Fruit fly (Drosophila melanogaster): ENCODE results near the gene CG5397.

The CG5397 gene

dm6 chr2L:1207432-1207831 is 32.4 kb upstream of the CG5397 start (continued):
- no peak for TF ChIP-seq CG5245 (GFP tag; optimal IDR thresholded peaks at IDR 0.05)
- TF ChIP-seq CG7372 (GFP tag; IDR thresholded peaks at IDR 0.05) = peak; percentile 49; the same call in 1 of the 2 replicates
- TF ChIP-seq CG13424 (tag; optimal IDR thresholded peaks at IDR 0.05) = peak; percentile 42
- no peak for TF ChIP-seq CG6813 (GFP tag; optimal IDR thresholded peaks at IDR 0.05)
- no peak for TF ChIP-seq Ets97D (GFP tag; optimal IDR thresholded peaks at IDR 0.05)
- peak; percentile 37; the same call in 1 of the 2 replicates for TF ChIP-seq ssp (GFP tag; IDR thresholded peaks at IDR 0.05)
- no peak for TF ChIP-seq CG11398 (GFP tag; optimal IDR thresholded peaks at IDR 0.05)
- TF ChIP-seq CG11247 (GFP tag; IDR thresholded peaks at IDR 0.05) = peak; percentile 45; the same call in 1 of the 2 replicates
- TF ChIP-seq CG10267 (tag; optimal IDR thresholded peaks at IDR 0.05) = no peak
- no peak for TF ChIP-seq NfI (GFP tag; optimal IDR thresholded peaks at IDR 0.05)
- no peak for TF ChIP-seq abd-A (tag; optimal IDR thresholded peaks at IDR 0.05)
- TF ChIP-seq CG14667 (GFP tag; IDR thresholded peaks at IDR 0.05) = peak; percentile 28; the same call in 1 of the 2 replicates
- TF ChIP-seq bab2 (GFP tag; optimal IDR thresholded peaks at IDR 0.05) = no peak
- no peak for TF ChIP-seq CG17912 (GFP tag; optimal IDR thresholded peaks at IDR 0.05)
- peak; percentile 50; the same call in 2 of the 3 replicates for TF ChIP-seq zfh1 (GFP tag; IDR thresholded peaks at IDR 0.05)
- TF ChIP-seq CHES-1-like (GFP tag; optimal IDR thresholded peaks at IDR 0.05) = peak; percentile 7
- TF ChIP-seq gce (GFP tag; IDR thresholded peaks at IDR 0.05) = 0 out of 3 replicates have a peak, but pooled peaks have one; percentile 36
- TF ChIP-seq CG30403 (GFP tag; optimal IDR thresholded peaks at IDR 0.05) = peak; percentile 31
- TF ChIP-seq Drgx (GFP tag; IDR thresholded peaks at IDR 0.05) = no peak
- TF ChIP-seq gem (tag; optimal IDR thresholded peaks at IDR 0.05) = peak; percentile 68
- TF ChIP-seq Jarid2 (GFP tag; optimal IDR thresholded peaks at IDR 0.05) = no peak
- peak; percentile 56 for TF ChIP-seq E2f1 (GFP tag; IDR thresholded peaks at IDR 0.05)
- TF ChIP-seq CG8478 (optimal IDR thresholded peaks at IDR 0.05) = no peak
- TF ChIP-seq CG5180 (GFP tag; optimal IDR thresholded peaks at IDR 0.05) = no peak
- no peak for TF ChIP-seq disco-r (GFP tag; optimal IDR thresholded peaks at IDR 0.05)
- TF ChIP-seq CG11504 (tag; optimal IDR thresholded peaks at IDR 0.05) = peak; percentile 61
- no peak for TF ChIP-seq Dfd (GFP tag; optimal IDR thresholded peaks at IDR 0.05)
- TF ChIP-seq Xbp1 (GFP tag; optimal IDR thresholded peaks at IDR 0.05) = peak; percentile 67
- no peak for TF ChIP-seq Vsx1 (GFP tag; optimal IDR thresholded peaks at IDR 0.05)
- no peak for TF ChIP-seq gsb (GFP tag; IDR thresholded peaks at IDR 0.05)
- TF ChIP-seq tna (GFP tag; IDR thresholded peaks at IDR 0.05; ENCODE audit: partially characterized antibody) = no peak
- peak; percentile 43 for TF ChIP-seq CG12391 (tag; optimal IDR thresholded peaks at IDR 0.05)
- TF ChIP-seq wek (GFP tag; optimal IDR thresholded peaks at IDR 0.05) = no peak
- TF ChIP-seq Fer3 (tag; optimal IDR thresholded peaks at IDR 0.05) = peak; percentile 47
- no peak for TF ChIP-seq CG15479 (GFP tag; optimal IDR thresholded peaks at IDR 0.05)
- TF ChIP-seq otp (GFP tag; IDR thresholded peaks at IDR 0.05) = peak; percentile 70; the same call in 2 of the 3 replicates
- peak; percentile 38 for TF ChIP-seq CG17359 (tag; optimal IDR thresholded peaks at IDR 0.05)
- TF ChIP-seq CG3995 (GFP tag; optimal IDR thresholded peaks at IDR 0.05) = no peak
- peak; percentile 47 for TF ChIP-seq CG8924 (tag; optimal IDR thresholded peaks at IDR 0.05)
- TF ChIP-seq CG31441 (GFP tag; IDR thresholded peaks at IDR 0.05) = peak; percentile 30; the same call in 1 of the 2 replicates
- no peak; the same call in 1 of the 2 replicates for TF ChIP-seq Ravus (GFP tag; IDR thresholded peaks at IDR 0.05)
- TF ChIP-seq CG11093 (GFP tag; IDR thresholded peaks at IDR 0.05) = peak; percentile 51; the same call in 1 of the 3 replicates
- no peak for TF ChIP-seq fd64A (GFP tag; optimal IDR thresholded peaks at IDR 0.05)
- no peak for TF ChIP-seq Sry-δ (GFP tag; optimal IDR thresholded peaks at IDR 0.05)
- no peak for TF ChIP-seq pan (optimal IDR thresholded peaks at IDR 0.05)
- peak in 1 of 2 experiments; percentile 76 for TF ChIP-seq pan (GFP tag; optimal IDR thresholded peaks at IDR 0.05 in 1 of 2, IDR thresholded peaks at IDR 0.05 in 1 of 2)
- peak; percentile 64 for TF ChIP-seq CG7839 (tag; optimal IDR thresholded peaks at IDR 0.05)
- TF ChIP-seq cwo (GFP tag; optimal IDR thresholded peaks at IDR 0.05) = peak; percentile 29
- TF ChIP-seq chinmo (GFP tag; IDR thresholded peaks at IDR 0.05; ENCODE audit: partially characterized antibody) = no peak
- no peak for TF ChIP-seq HLH4C (GFP tag; IDR thresholded peaks at IDR 0.05; ENCODE audit: partially characterized antibody)
- TF ChIP-seq Deaf1 (tag; optimal IDR thresholded peaks at IDR 0.05) = no peak
